Worm (Caenorhabditis elegans): ENCODE results near the gene hog-1.

hog-1 gene

ce11 chrX:5877039-5877438, 23.0 kb upstream of the hog-1 start:
- TF ChIP-seq nhr-48 (tag; optimal IDR thresholded peaks at IDR 0.05) (no peak), lsy-2 (tag; optimal IDR thresholded peaks at IDR 0.05) (no peak), zip-11 (GFP tag; IDR thresholded peaks at IDR 0.05) (no peak), rbr-2 (tag; optimal IDR thresholded peaks at IDR 0.05) (no peak), ces-1 (GFP tag; optimal IDR thresholded peaks at IDR 0.05) (peak; percentile 74), skn-1 (tag; optimal IDR thresholded peaks at IDR 0.05) (no peak)

DNA sequence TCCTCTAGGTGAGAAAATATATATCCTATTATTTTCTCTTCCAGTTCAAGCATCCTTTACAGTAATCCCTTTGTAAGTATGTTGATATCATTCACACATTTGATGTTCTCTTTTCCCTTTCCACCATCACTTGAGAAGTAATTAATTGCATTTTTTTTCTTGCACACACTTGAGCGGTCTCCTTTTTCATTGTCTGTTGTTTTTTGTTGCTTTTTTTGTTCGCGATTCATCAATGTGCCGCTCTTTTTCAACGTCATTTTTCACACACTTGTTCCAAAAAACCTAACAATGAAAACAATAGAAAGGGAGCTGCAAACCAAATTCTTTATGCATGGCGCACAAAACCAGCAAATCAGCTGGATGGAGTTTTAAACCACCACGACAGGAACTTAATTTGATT, 21.5 kb upstream of the hog-1 start, which contains the start of gene F49E10.4:
F49E10.4 (plus strand) TSS at position 301 of the 400 bp plus-strand sequence.
- no peak for TF ChIP-seq dpl-1 (GFP tag; optimal IDR thresholded peaks at IDR 0.05)
- TF ChIP-seq nhr-10 (tag; optimal IDR thresholded peaks at IDR 0.05) = no peak
- TF ChIP-seq attf-4 (tag; optimal IDR thresholded peaks at IDR 0.05) = no peak
- no peak for TF ChIP-seq daf-12 (tag; optimal IDR thresholded peaks at IDR 0.05)
- TF ChIP-seq nhr-111 (GFP tag; optimal IDR thresholded peaks at IDR 0.05) = no peak
- no peak for TF ChIP-seq jun-1 (tag; optimal IDR thresholded peaks at IDR 0.05)
- no peak for TF ChIP-seq nhr-41 (GFP tag; IDR thresholded peaks at IDR 0.05)
- no peak for TF ChIP-seq saeg-2 (GFP tag; IDR thresholded peaks at IDR 0.05)
- no peak for TF ChIP-seq dve-1 (tag; optimal IDR thresholded peaks at IDR 0.05; ENCODE audit: insufficient read depth)

ce11 chrX:5872153-5872552, 18.1 kb upstream of the hog-1 start:
- TF ChIP-seq set-16 (GFP tag; IDR thresholded peaks at IDR 0.05) (peak; percentile 26; the same call in 1 of the 2 replicates), F37D6.2 (tag; optimal IDR thresholded peaks at IDR 0.05) (no peak)

ce11 chrX:5869603-5870002, 15.5 kb upstream of the hog-1 start:
- TF ChIP-seq ztf-7 (tag; optimal IDR thresholded peaks at IDR 0.05) = no peak
- no peak for TF ChIP-seq D1046.2 (GFP tag; IDR thresholded peaks at IDR 0.05)
- no peak for TF ChIP-seq zag-1 (tag; optimal IDR thresholded peaks at IDR 0.05)
- TF ChIP-seq hlh-11 (tag; optimal IDR thresholded peaks at IDR 0.05) = no peak
- no peak for TF ChIP-seq fos-1 (tag; optimal IDR thresholded peaks at IDR 0.05)
- no peak for TF ChIP-seq zip-2 (tag; optimal IDR thresholded peaks at IDR 0.05)
- no peak for TF ChIP-seq daf-12 (tag; optimal IDR thresholded peaks at IDR 0.05)
- no peak for TF ChIP-seq aha-1 (tag)
- no peak for TF ChIP-seq ztf-11 (tag; optimal IDR thresholded peaks at IDR 0.05)
- no peak for TF ChIP-seq nhr-6 (tag; optimal IDR thresholded peaks at IDR 0.05)
- no peak for TF ChIP-seq dpl-1 (GFP tag; optimal IDR thresholded peaks at IDR 0.05)
- TF ChIP-seq nhr-48 (tag; optimal IDR thresholded peaks at IDR 0.05) = no peak
- TF ChIP-seq zip-11 (GFP tag; IDR thresholded peaks at IDR 0.05) = no peak

- TF ChIP-seq lin-13 (GFP tag; optimal IDR thresholded peaks at IDR 0.05) (no peak), aha-1 (tag) (peak; percentile 40), unc-62 (GFP tag; optimal IDR thresholded peaks at IDR 0.05 in 1 of 2) (peak in 1 of 2 experiments; percentile 93), unc-62 (tag; optimal IDR thresholded peaks at IDR 0.05) (no peak), vab-7 (GFP tag; IDR thresholded peaks at IDR 0.05) (0 out of 2 replicates have a peak, but pooled peaks have one; percentile 8), mes-2 (tag; optimal IDR thresholded peaks at IDR 0.05; ENCODE audit: poor library complexity, severe bottlenecking) (peak; percentile 13)
Observed at ce11 chrX:5868030-5868429, 14.0 kb upstream of the hog-1 start.

DNA sequence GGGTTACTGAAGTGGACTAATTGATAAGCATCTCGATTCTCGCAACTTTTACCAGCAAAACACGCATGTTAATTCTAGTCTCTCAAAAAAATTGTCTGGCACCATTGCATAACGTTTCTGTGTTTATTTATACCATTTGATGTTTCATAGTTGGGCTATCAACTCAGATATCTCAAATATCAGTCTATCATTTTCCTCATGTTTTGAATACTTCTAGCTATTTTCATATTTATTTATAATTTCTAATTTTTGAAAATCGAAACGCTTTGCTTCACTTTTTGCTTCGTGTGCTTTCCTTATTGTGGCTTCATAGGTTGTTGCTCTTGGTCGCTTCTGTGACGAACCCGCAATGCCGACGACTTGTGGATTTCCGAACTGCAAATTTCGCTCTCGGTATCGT, 8.3 kb upstream of the hog-1 start, which contains the start of gene ctbp-1:
ctbp-1 (plus strand) TSS at position 301 of the 400 bp plus-strand sequence.
- TF ChIP-seq nhr-25 (tag; optimal IDR thresholded peaks at IDR 0.05; ENCODE audit: borderline replicate concordance, insufficient read depth) (no peak), ceh-32 (tag; optimal IDR thresholded peaks at IDR 0.05; ENCODE audit: poor library complexity) (no peak), rbr-2 (tag; optimal IDR thresholded peaks at IDR 0.05) (no peak), snpc-4 (tag; optimal IDR thresholded peaks at IDR 0.05) (no peak), mxl-2 (GFP tag; conservative IDR thresholded peaks at IDR 0.05) (no peak), ceh-62 (tag; optimal IDR thresholded peaks at IDR 0.05) (no peak)
